Fruit fly (Drosophila melanogaster): ENCODE measurements around the gene Nbr.

Gene Nbr

dm6 chr2L:21168295-21169159 lies 5.6 kb upstream of the Nbr start, which contains the start of the genes mAcon1, CG43345 and CG43346 (continued):
- TF ChIP-seq Bgb (GFP tag; IDR thresholded peaks at IDR 0.05; ENCODE audit: partially characterized antibody) (0 out of 2 replicates have a peak, but pooled peaks have one; percentile 10), Max (GFP tag; optimal IDR thresholded peaks at IDR 0.05) (peak; percentile 82), chm (GFP tag; IDR thresholded peaks at IDR 0.05) (peak; percentile 6; the same call in 1 of the 2 replicates), vvl (GFP tag; IDR thresholded peaks at IDR 0.05) (peak; percentile 27; the same call in 1 of the 2 replicates), CG7745 (tag; optimal IDR thresholded peaks at IDR 0.05) (no peak), repo (GFP tag; optimal IDR thresholded peaks at IDR 0.05) (peak; percentile 69), CG13894 (tag; optimal IDR thresholded peaks at IDR 0.05) (no peak), disco-r (GFP tag; optimal IDR thresholded peaks at IDR 0.05) (peak; percentile 67), usp (GFP tag; optimal IDR thresholded peaks at IDR 0.05) (no peak), pzg (GFP tag; optimal IDR thresholded peaks at IDR 0.05) (peak; percentile 68), HLH54F (GFP tag; optimal IDR thresholded peaks at IDR 0.05) (peak; percentile 93), fd3F (GFP tag; optimal IDR thresholded peaks at IDR 0.05) (peak; percentile 67), abd-A (tag; optimal IDR thresholded peaks at IDR 0.05) (no peak), chn (GFP tag; optimal IDR thresholded peaks at IDR 0.05) (peak; percentile 86), HmgZ (tag; optimal IDR thresholded peaks at IDR 0.05) (peak; percentile 93), Usf (GFP tag; optimal IDR thresholded peaks at IDR 0.05) (peak; percentile 70), Rx (GFP tag; IDR thresholded peaks at IDR 0.05) (0 out of 2 replicates have a peak, but pooled peaks have one; percentile 33), twi (tag; optimal IDR thresholded peaks at IDR 0.05) (peak; percentile 69), Tbp (GFP tag; optimal IDR thresholded peaks at IDR 0.05) (peak; percentile 85), sqz (GFP tag; optimal IDR thresholded peaks at IDR 0.05) (no peak), ara (GFP tag; IDR thresholded peaks at IDR 0.05) (no peak), CG15479 (GFP tag; optimal IDR thresholded peaks at IDR 0.05) (peak; percentile 66), CG5180 (GFP tag; optimal IDR thresholded peaks at IDR 0.05) (no peak), emc (GFP tag; optimal IDR thresholded peaks at IDR 0.05) (peak; percentile 84), CG33213 (GFP tag; optimal IDR thresholded peaks at IDR 0.05) (peak; percentile 53), CG32532 (GFP tag; IDR thresholded peaks at IDR 0.05) (peak; percentile 54; the same call in 1 of the 2 replicates), Ravus (GFP tag; IDR thresholded peaks at IDR 0.05) (no peak), cato (GFP tag; optimal IDR thresholded peaks at IDR 0.05; ENCODE audit: borderline replicate concordance) (peak; percentile 70), otp (GFP tag; IDR thresholded peaks at IDR 0.05) (no peak), gem (tag; optimal IDR thresholded peaks at IDR 0.05) (no peak), CG13296 (GFP tag; optimal IDR thresholded peaks at IDR 0.05) (peak; percentile 82), odd (GFP tag; optimal IDR thresholded peaks at IDR 0.05) (no peak), luna (GFP tag; optimal IDR thresholded peaks at IDR 0.05) (peak; percentile 76), slbo (GFP tag; IDR thresholded peaks at IDR 0.05) (peak; percentile 83), CG17385 (GFP tag; optimal IDR thresholded peaks at IDR 0.05) (peak; percentile 75), CG6272 (GFP tag; IDR thresholded peaks at IDR 0.05) (peak; percentile 60), trh (GFP tag; optimal IDR thresholded peaks at IDR 0.05) (peak; percentile 28), mld (GFP tag; IDR thresholded peaks at IDR 0.05; ENCODE audit: partially characterized antibody) (no peak), D19B (GFP tag; optimal IDR thresholded peaks at IDR 0.05) (peak; percentile 66), phol (tag; optimal IDR thresholded peaks at IDR 0.05) (peak; percentile 83), CG10147 (GFP tag; optimal IDR thresholded peaks at IDR 0.05) (peak; percentile 81), CG2202 (tag; optimal IDR thresholded peaks at IDR 0.05) (peak; percentile 54), CG11560 (tag; IDR thresholded peaks at IDR 0.05) (peak; percentile 55; the same call in 1 of the 3 replicates), CG8359 (GFP tag; optimal IDR thresholded peaks at IDR 0.05; ENCODE audit: borderline replicate concordance) (peak; percentile 24), CG18476 (GFP tag; optimal IDR thresholded peaks at IDR 0.05) (peak; percentile 68), CG7928 (GFP tag; optimal IDR thresholded peaks at IDR 0.05) (peak; percentile 57), CG6175 (GFP tag; IDR thresholded peaks at IDR 0.05) (no peak), wek (GFP tag; optimal IDR thresholded peaks at IDR 0.05) (no peak)
